Fruit fly (Drosophila melanogaster) whole organism, embryonic: ENCODE measurements around the gene dsf.

Experiments
- Bgb ChIP-seq: fragments of 200-800 bp; sonication (Bioruptor generic); IDR thresholded peaks from 2 replicates; pipeline ENCODE4 v1.3.6; 2022; ENCODE audit warnings: missing biosample characterization, missing genetic modification characterization; ENCODE audit not compliant: partially characterized antibody
- CG10565 ChIP-seq: fragments of 200-800 bp; sonication (Bioruptor generic); optimal IDR thresholded peaks from 3 replicates; lab custom pipeline; 2016; ENCODE audit warnings: missing biosample characterization, mild to moderate bottlenecking, missing genetic modification characterization
- CG10654 ChIP-seq: fragments of 200-800 bp; sonication (Bioruptor generic); optimal IDR thresholded peaks from 2 replicates; lab custom pipeline; 2016; ENCODE audit warnings: missing biosample characterization, missing genetic modification characterization
- CG12942 ChIP-seq: fragments of 200-800 bp; sonication (Bioruptor generic); optimal IDR thresholded peaks from 3 replicates; lab custom pipeline; 2016; ENCODE audit warnings: missing biosample characterization, missing genetic modification characterization
- CG14965 ChIP-seq: fragments of 200-800 bp; sonication (Bioruptor generic); optimal IDR thresholded peaks from 2 replicates; lab custom pipeline; 2016; ENCODE audit warnings: missing biosample characterization, missing genetic modification characterization, borderline replicate concordance
- CG15269 ChIP-seq: fragments of 200-800 bp; sonication (Bioruptor generic); optimal IDR thresholded peaks from 2 replicates; lab custom pipeline; 2018; ENCODE audit warnings: missing biosample characterization, mild to moderate bottlenecking, missing genetic modification characterization, moderate library complexity
- CG17802 ChIP-seq: fragments of 200-800 bp; sonication (Bioruptor generic); optimal IDR thresholded peaks from 2 replicates; lab custom pipeline; 2018; ENCODE audit warnings: missing biosample characterization, mild to moderate bottlenecking, missing genetic modification characterization, moderate library complexity
- CG18619 ChIP-seq: fragments of 200-800 bp; sonication (Bioruptor generic); optimal IDR thresholded peaks from 3 replicates; lab custom pipeline; 2017; ENCODE audit warnings: missing biosample characterization, mild to moderate bottlenecking, missing genetic modification characterization
- CG18764 ChIP-seq: fragments of 200-800 bp; sonication (Bioruptor generic); optimal IDR thresholded peaks from 3 replicates; lab custom pipeline; 2016; ENCODE audit warnings: missing biosample characterization, missing genetic modification characterization
- CG2116 ChIP-seq: fragments of 200-800 bp; sonication (Bioruptor generic); optimal IDR thresholded peaks from 3 replicates; lab custom pipeline; 2018; ENCODE audit warnings: missing biosample characterization, mild to moderate bottlenecking, missing genetic modification characterization
- CG2199 ChIP-seq: fragments of 200-800 bp; sonication (Bioruptor generic); IDR thresholded peaks from 3 replicates; pipeline ENCODE4 v1.3.6; 2022; ENCODE audit warnings: missing biosample characterization, missing genetic modification characterization
- CG2889 ChIP-seq: fragments of 200-800 bp; sonication (Bioruptor generic); IDR thresholded peaks from 3 replicates; pipeline ENCODE4 v1.3.6; 2022; ENCODE audit warnings: missing biosample characterization, missing genetic modification characterization
- CG33557 ChIP-seq: fragments of 200-800 bp; sonication (Bioruptor generic); optimal IDR thresholded peaks from 2 replicates; lab custom pipeline; 2019; ENCODE audit warnings: missing biosample characterization, mild to moderate bottlenecking, missing genetic modification characterization, moderate library complexity
- CG34376 ChIP-seq: fragments of 200-800 bp; sonication (Bioruptor generic); optimal IDR thresholded peaks from 2 replicates; lab custom pipeline; 2018; ENCODE audit warnings: missing biosample characterization, mild to moderate bottlenecking, missing genetic modification characterization
- CG4707 ChIP-seq: fragments of 200-800 bp; sonication (Bioruptor generic); optimal IDR thresholded peaks from 2 replicates; lab custom pipeline; 2018; ENCODE audit warnings: missing biosample characterization, mild to moderate bottlenecking, missing genetic modification characterization, moderate library complexity
- CG5180 ChIP-seq: fragments of 200-800 bp; sonication (Bioruptor generic); optimal IDR thresholded peaks from 3 replicates; lab custom pipeline; 2017; ENCODE audit warnings: missing biosample characterization, missing genetic modification characterization, mild to moderate bottlenecking, moderate library complexity, missing genetic modification reagents
- CG7271 ChIP-seq: fragments of 200-800 bp; sonication (Bioruptor generic); optimal IDR thresholded peaks from 2 replicates; lab custom pipeline; 2018; ENCODE audit warnings: missing biosample characterization, mild to moderate bottlenecking, missing genetic modification characterization, moderate library complexity
- CG8089 ChIP-seq: fragments of 200-800 bp; sonication (Bioruptor generic); optimal IDR thresholded peaks from 3 replicates; lab custom pipeline; 2016; ENCODE audit warnings: missing biosample characterization, missing genetic modification characterization
- CrebB ChIP-seq: fragments of 200-800 bp; sonication (Bioruptor generic); optimal IDR thresholded peaks from 3 replicates; lab custom pipeline; 2018; ENCODE audit warnings: missing biosample characterization, mild to moderate bottlenecking, missing genetic modification characterization
- Deaf1 ChIP-seq: fragments of 200-800 bp; optimal IDR thresholded peaks from 3 replicates; lab custom pipeline; 2019; ENCODE audit warnings: missing biosample characterization, mild to moderate bottlenecking, missing genetic modification characterization, moderate library complexity
- Drgx ChIP-seq: fragments of 200-800 bp; sonication (Bioruptor generic); IDR thresholded peaks from 2 replicates; pipeline ENCODE4 v1.3.6; 2022; ENCODE audit warnings: missing biosample characterization, missing genetic modification characterization
- Ets97D ChIP-seq: fragments of 200-800 bp; sonication (Bioruptor generic); optimal IDR thresholded peaks from 3 replicates; lab custom pipeline; 2016; ENCODE audit warnings: missing biosample characterization, missing genetic modification characterization
- Gsc ChIP-seq: fragments of 200-800 bp; sonication (Bioruptor generic); IDR thresholded peaks from 2 replicates; pipeline ENCODE4 v1.3.6; 2022; ENCODE audit warnings: missing biosample characterization, missing genetic modification characterization
- Optix ChIP-seq: fragments of 200-800 bp; sonication (Bioruptor generic); IDR thresholded peaks from 3 replicates; pipeline ENCODE4 v1.3.6; 2022; ENCODE audit warnings: missing biosample characterization, missing genetic modification characterization
- Ravus ChIP-seq: fragments of 200-800 bp; sonication (Bioruptor generic); IDR thresholded peaks from 2 replicates; pipeline ENCODE4 v1.3.6; 2022; ENCODE audit warnings: missing biosample characterization, missing genetic modification characterization
- Sry-δ ChIP-seq: fragments of 200-800 bp; sonication (Bioruptor generic); optimal IDR thresholded peaks from 2 replicates; lab custom pipeline; 2016; ENCODE audit warnings: missing biosample characterization, missing genetic modification characterization
- Tbp ChIP-seq: fragments of >200 bp; optimal IDR thresholded peaks from 2 replicates; lab custom pipeline; 2018; ENCODE audit warnings: missing biosample characterization, missing genetic modification characterization
- ara ChIP-seq: fragments of 200-800 bp; sonication (Bioruptor generic); IDR thresholded peaks from 2 replicates; pipeline ENCODE4 v1.3.6; 2022; ENCODE audit warnings: missing biosample characterization, missing genetic modification characterization
- dan ChIP-seq: fragments of 200-800 bp; sonication (Bioruptor generic); IDR thresholded peaks from 2 replicates; pipeline ENCODE4 v1.3.6; 2022; ENCODE audit warnings: missing biosample characterization, missing genetic modification characterization
- dysf ChIP-seq: fragments of 200-800 bp; sonication (Bioruptor generic); IDR thresholded peaks from 3 replicates; pipeline ENCODE4 v1.3.6; 2022; ENCODE audit warnings: missing biosample characterization, missing genetic modification characterization
- h ChIP-seq: fragments of >200 bp; optimal IDR thresholded peaks from 2 replicates; lab custom pipeline; 2017
- hkb ChIP-seq, 2 experiments: fragments of 200-800 bp in 1 of 2; fragments of >200 bp in 1 of 2; sonication (Bioruptor generic) in 1 of 2; IDR thresholded peaks in 1 of 2; optimal IDR thresholded peaks in 1 of 2; 2 replicates each; pipeline versions ENCODE4 v1.3.6 to Lab custom; 2017 to 2022; ENCODE audit warnings: missing biosample characterization in 1 of 2, missing genetic modification characterization in 1 of 2
- inv ChIP-seq: fragments of 200-800 bp; sonication (Bioruptor generic); IDR thresholded peaks from 2 replicates; pipeline ENCODE4 v1.3.6; 2022; ENCODE audit warnings: missing biosample characterization, missing genetic modification characterization; ENCODE audit not compliant: partially characterized antibody
- kay ChIP-seq: fragments of 200-800 bp; sonication (Bioruptor generic); optimal IDR thresholded peaks from 2 replicates; lab custom pipeline; 2016; ENCODE audit warnings: missing biosample characterization, missing genetic modification characterization
- pb ChIP-seq: fragments of 200-800 bp; sonication (Bioruptor generic); optimal IDR thresholded peaks from 3 replicates; lab custom pipeline; 2016; ENCODE audit warnings: missing biosample characterization, missing genetic modification characterization
- phol ChIP-seq: fragments of 200-800 bp; sonication (Bioruptor generic); optimal IDR thresholded peaks from 3 replicates; lab custom pipeline; 2018; ENCODE audit warnings: missing biosample characterization, mild to moderate bottlenecking, missing genetic modification characterization, moderate library complexity
- prd ChIP-seq, 3 experiments: fragments of >200 bp in 2 of 3; fragments of 200-800 bp in 1 of 3; sonication (Bioruptor generic) in 1 of 3; optimal IDR thresholded peaks in 2 of 3; IDR thresholded peaks in 1 of 3; 2 replicates in 2 of 3; 3 replicates in 1 of 3; pipeline versions ENCODE4 v1.3.6 to Lab custom; 2017 to 2022; ENCODE audit warnings: missing biosample characterization in 1 of 3, missing genetic modification characterization in 1 of 3
- schlank ChIP-seq: fragments of 200-800 bp; sonication (Bioruptor generic); optimal IDR thresholded peaks from 2 replicates; lab custom pipeline; 2018; ENCODE audit warnings: missing biosample characterization, mild to moderate bottlenecking, missing genetic modification characterization
- sens-2 ChIP-seq: fragments of 200-800 bp; sonication (Bioruptor generic); IDR thresholded peaks from 2 replicates; pipeline ENCODE4 v1.3.6; 2022; ENCODE audit warnings: missing biosample characterization, missing genetic modification characterization
- sima ChIP-seq: fragments of 200-800 bp; sonication (Bioruptor generic); optimal IDR thresholded peaks from 2 replicates; lab custom pipeline; 2016; ENCODE audit warnings: missing biosample characterization, missing genetic modification characterization
- slou ChIP-seq: fragments of 200-800 bp; sonication (Bioruptor generic); optimal IDR thresholded peaks from 3 replicates; lab custom pipeline; 2016; ENCODE audit warnings: missing biosample characterization, missing genetic modification characterization
- sr ChIP-seq: fragments of 200-800 bp; sonication (Bioruptor generic); IDR thresholded peaks from 3 replicates; pipeline ENCODE4 v1.3.6; 2022; ENCODE audit warnings: missing biosample characterization, missing genetic modification characterization
- tll ChIP-seq, 2 experiments: fragments of 200-800 bp in 1 of 2; fragments of >200 bp in 1 of 2; sonication (Bioruptor generic) in 1 of 2; optimal IDR thresholded peaks; 2 replicates each; lab custom pipeline; 2017 to 2019; ENCODE audit warnings: missing biosample characterization in 2 of 2, missing genetic modification characterization in 2 of 2, mild to moderate bottlenecking in 1 of 2, moderate library complexity in 1 of 2
- vnd ChIP-seq: fragments of 200-800 bp; sonication (Bioruptor generic); IDR thresholded peaks from 3 replicates; pipeline ENCODE4 v1.3.6; 2022; ENCODE audit warnings: missing biosample characterization, missing genetic modification characterization; ENCODE audit not compliant: partially characterized antibody
- vvl ChIP-seq: fragments of 200-800 bp; sonication (Bioruptor generic); IDR thresholded peaks from 2 replicates; pipeline ENCODE4 v1.3.6; 2022; ENCODE audit warnings: missing biosample characterization, missing genetic modification characterization
- zen ChIP-seq: fragments of 200-800 bp; sonication (Bioruptor generic); optimal IDR thresholded peaks from 3 replicates; lab custom pipeline; 2018; ENCODE audit warnings: missing biosample characterization, mild to moderate bottlenecking, missing genetic modification characterization, moderate library complexity
- zen2 ChIP-seq: fragments of 200-800 bp; sonication (Bioruptor generic); IDR thresholded peaks from 3 replicates; pipeline ENCODE4 v1.3.6; 2022; ENCODE audit warnings: missing biosample characterization, missing genetic modification characterization; ENCODE audit not compliant: partially characterized antibody
- zf30C ChIP-seq: fragments of 200-800 bp; sonication (Bioruptor generic); optimal IDR thresholded peaks from 3 replicates; lab custom pipeline; 2018; ENCODE audit warnings: missing biosample characterization, mild to moderate bottlenecking, missing genetic modification characterization

Gene dsf

dm6 chr2L:5925637-5926036, at the start of gene dsf:
dsf (plus strand) TSS chr2L:5925937.
- 0 out of 3 replicates have a peak, but pooled peaks have one; percentile 11 for TF ChIP-seq vnd (GFP tag; lab: Robert Waterston, UW)
- TF ChIP-seq CG10654 (GFP tag; lab: Kevin White, UChicago): no peak
- TF ChIP-seq dysf (GFP tag; lab: Robert Waterston, UW): 0 out of 3 replicates have a peak, but pooled peaks have one; percentile 11

dm6 chr2L:5876474-5877067, 49.2 kb upstream of the dsf start:
- TF ChIP-seq phol (tag; lab: Kevin White, UChicago) (no peak), CrebB (tag; lab: Kevin White, UChicago) (peak; percentile 68), CG2116 (GFP tag; lab: Kevin White, UChicago) (no peak), Sry-δ (GFP tag; lab: Kevin White, UChicago) (no peak), CG5180 (GFP tag; lab: Kevin White, UChicago) (no peak), zen (no peak), sr (GFP tag; lab: Robert Waterston, UW) (no peak), Bgb (no peak), zf30C (GFP tag; lab: Kevin White, UChicago) (no peak), slou (GFP tag; lab: Kevin White, UChicago) (no peak), tll (GFP tag; optimal IDR thresholded peaks at IDR 0.05; lab: Kevin White, UChicago) (no peak), CG18619 (GFP tag; lab: Kevin White, UChicago) (peak; percentile 58), Ravus (no peak), CG33557 (GFP tag; lab: Kevin White, UChicago) (no peak), zen2 (GFP tag; lab: Robert Waterston, UW) (no peak), CG18764 (no peak), Tbp (no peak), prd (optimal IDR thresholded peaks at IDR 0.05; lab: Kevin White, UChicago) (no peak), prd (GFP tag; IDR thresholded peaks at IDR 0.05; lab: Robert Waterston, UW) (no peak), Ets97D (no peak), sens-2 (GFP tag; lab: Robert Waterston, UW) (no peak), schlank (tag; lab: Kevin White, UChicago) (peak; percentile 66), pb (GFP tag; lab: Kevin White, UChicago) (no peak), CG2199 (GFP tag; lab: Robert Waterston, UW) (no peak), CG14965 (GFP tag; lab: Kevin White, UChicago) (no peak), CG17802 (tag; lab: Kevin White, UChicago) (no peak), dan (no peak), kay (GFP tag; lab: Kevin White, UChicago) (no peak), CG8089 (GFP tag; lab: Kevin White, UChicago) (no peak), CG7271 (tag; lab: Kevin White, UChicago) (peak; percentile 38), vvl (GFP tag; lab: Robert Waterston, UW) (no peak), hkb (optimal IDR thresholded peaks at IDR 0.05; lab: Kevin White, UChicago) (no peak), hkb (GFP tag; IDR thresholded peaks at IDR 0.05; lab: Robert Waterston, UW) (peak; percentile 23; the same call in 1 of the 2 replicates), Gsc (GFP tag; lab: Robert Waterston, UW) (no peak), Optix (no peak), CG2889 (GFP tag; lab: Robert Waterston, UW) (no peak), CG10565 (GFP tag; lab: Kevin White, UChicago) (no peak), CG15269 (tag; lab: Kevin White, UChicago) (peak; percentile 56), Drgx (GFP tag; lab: Robert Waterston, UW) (0 out of 2 replicates have a peak, but pooled peaks have one; percentile 17), h (no peak), CG4707 (GFP tag; lab: Kevin White, UChicago) (no peak), ara (GFP tag; lab: Robert Waterston, UW) (no peak), inv (GFP tag; lab: Robert Waterston, UW) (no peak), Deaf1 (tag; lab: Kevin White, UChicago) (no peak), CG34376 (peak; percentile 18), CG12942 (GFP tag; lab: Kevin White, UChicago) (no peak), sima (GFP tag; lab: Kevin White, UChicago) (no peak)
